Worm (Caenorhabditis elegans) whole organism, early embryonic: ENCODE data around the gene K07D4.6.

Experiments
- B0310.2 ChIP-seq: sonication (generic microtip); optimal IDR thresholded peaks from 2 replicates; lab custom pipeline; 2016; ENCODE audit warnings: mild to moderate bottlenecking, missing genetic modification characterization, missing compliant biosample characterization
- F13C5.2 ChIP-seq: sonication (generic microtip); optimal IDR thresholded peaks from 2 replicates; lab custom pipeline; 2017; ENCODE audit warnings: mild to moderate bottlenecking, missing genetic modification characterization, inconsistent platforms, missing compliant biosample characterization
- aly-1 ChIP-seq: sonication (generic microtip); optimal IDR thresholded peaks from 2 replicates; lab custom pipeline; 2016; ENCODE audit warnings: missing genetic modification characterization, missing compliant biosample characterization
- ama-1 ChIP-seq: fragments of 150-350 bp; optimal IDR thresholded peaks from 2 replicates; lab custom pipeline; 2014
- ceh-13 ChIP-seq: fragments of 200-800 bp; sonication (Bioruptor generic); optimal IDR thresholded peaks from 2 replicates; lab custom pipeline; 2018; ENCODE audit warnings: mild to moderate bottlenecking, missing genetic modification characterization, missing compliant biosample characterization
- ceh-36 ChIP-seq: sonication (generic microtip); optimal IDR thresholded peaks from 2 replicates; lab custom pipeline; 2016; ENCODE audit warnings: missing genetic modification characterization, inconsistent platforms, missing compliant biosample characterization
- ets-7 ChIP-seq: sonication (generic microtip); optimal IDR thresholded peaks from 2 replicates; lab custom pipeline; 2016; ENCODE audit warnings: missing genotype, missing genetic modification characterization, missing compliant biosample characterization
- flt-1 ChIP-seq: fragments of 200-800 bp; sonication (Bioruptor generic); IDR thresholded peaks from 2 replicates; pipeline ENCODE4 v1.3.6; 2022; ENCODE audit warnings: missing genetic modification characterization, missing compliant biosample characterization
- hmbx-1 ChIP-seq: sonication (generic microtip); optimal IDR thresholded peaks from 2 replicates; lab custom pipeline; 2016; ENCODE audit warnings: mild to moderate bottlenecking, missing genetic modification characterization, missing compliant biosample characterization
- hmg-4 ChIP-seq: fragments of 200-800 bp; sonication (Bioruptor generic); optimal IDR thresholded peaks from 2 replicates; lab custom pipeline; 2018; ENCODE audit warnings: mild to moderate bottlenecking, missing genetic modification characterization, missing compliant biosample characterization
- hnd-1 ChIP-seq: sonication (generic microtip); optimal IDR thresholded peaks from 2 replicates; lab custom pipeline; 2016; ENCODE audit warnings: missing genetic modification characterization, missing compliant biosample characterization
- pes-1 ChIP-seq: fragments of 200-800 bp; sonication (Bioruptor generic); IDR thresholded peaks from 2 replicates; pipeline ENCODE4 v1.3.6; 2022; ENCODE audit warnings: missing genetic modification reagents, missing genetic modification characterization, missing compliant biosample characterization
- scrt-1 ChIP-seq: fragments of 200-800 bp; sonication (Bioruptor generic); IDR thresholded peaks from 2 replicates; pipeline ENCODE4 v1.3.6; 2022; ENCODE audit warnings: missing genetic modification characterization, missing compliant biosample characterization
- sea-1 ChIP-seq: fragments of 200-800 bp; sonication (Bioruptor generic); conservative IDR thresholded peaks from 2 replicates; pipeline ENCODE4 v1.3.6; 2022; ENCODE audit warnings: missing genetic modification characterization, missing compliant biosample characterization
- tbx-11 ChIP-seq: fragments of 200-800 bp; sonication (Bioruptor generic); IDR thresholded peaks from 2 replicates; pipeline ENCODE4 v1.3.6; 2022; ENCODE audit warnings: missing genetic modification characterization, missing compliant biosample characterization
- tbx-37 ChIP-seq: fragments of 200-800 bp; sonication (Bioruptor generic); conservative IDR thresholded peaks from 2 replicates; pipeline ENCODE4 v1.3.6; 2022; ENCODE audit warnings: missing genetic modification reagents, missing genetic modification characterization, missing compliant biosample characterization
- tra-4 ChIP-seq: sonication (generic microtip); optimal IDR thresholded peaks from 2 replicates; lab custom pipeline; 2017; ENCODE audit warnings: missing genetic modification characterization, missing compliant biosample characterization

K07D4.6 gene

DNA sequence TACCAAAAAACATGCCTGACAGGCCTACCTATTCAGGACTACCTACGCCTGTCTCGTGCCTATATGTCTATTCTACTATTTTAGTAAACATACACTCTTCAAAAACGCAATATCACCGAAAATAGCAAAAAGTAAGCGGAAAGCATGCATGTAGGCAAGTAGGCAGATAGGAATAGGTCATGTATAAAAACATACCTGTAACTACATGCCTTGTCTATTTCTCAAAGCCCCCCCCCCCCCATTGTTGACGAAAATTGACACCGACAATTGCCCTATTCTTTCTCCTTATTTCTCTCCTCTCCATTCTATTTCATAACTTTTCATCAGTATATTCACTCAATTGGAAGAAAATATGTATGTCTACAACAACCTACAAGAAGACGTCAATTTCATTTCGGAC is 40.3 kb downstream of the K07D4.6 start:
- no peak for TF ChIP-seq tbx-37
- TF ChIP-seq scrt-1 (GFP tag; lab: Robert Waterston, UW), result no peak
- no peak for TF ChIP-seq hmg-4 (GFP tag; lab: Kevin White, UChicago)
- no peak for TF ChIP-seq tra-4
- TF ChIP-seq pes-1 (GFP tag; lab: Robert Waterston, UW), result no peak
- no peak for TF ChIP-seq hmbx-1 (tag; lab: Kevin White, UChicago)
- no peak for TF ChIP-seq ama-1
- no peak for TF ChIP-seq aly-1 (tag; lab: Kevin White, UChicago)
- TF ChIP-seq tbx-11 (GFP tag; lab: Robert Waterston, UW), result no peak
- TF ChIP-seq sea-1 (GFP tag; lab: Robert Waterston, UW), result no peak
- no peak for TF ChIP-seq ets-7 (tag; lab: Kevin White, UChicago)
- TF ChIP-seq hnd-1 (tag; lab: Kevin White, UChicago), result no peak
- no peak for TF ChIP-seq F13C5.2 (tag; lab: Kevin White, UChicago)
- TF ChIP-seq ceh-36 (tag; lab: Kevin White, UChicago), result no peak
- no peak for TF ChIP-seq flt-1
- no peak for TF ChIP-seq ceh-13 (GFP tag; lab: Kevin White, UChicago)
- TF ChIP-seq B0310.2 (tag; lab: Kevin White, UChicago), result no peak

DNA sequence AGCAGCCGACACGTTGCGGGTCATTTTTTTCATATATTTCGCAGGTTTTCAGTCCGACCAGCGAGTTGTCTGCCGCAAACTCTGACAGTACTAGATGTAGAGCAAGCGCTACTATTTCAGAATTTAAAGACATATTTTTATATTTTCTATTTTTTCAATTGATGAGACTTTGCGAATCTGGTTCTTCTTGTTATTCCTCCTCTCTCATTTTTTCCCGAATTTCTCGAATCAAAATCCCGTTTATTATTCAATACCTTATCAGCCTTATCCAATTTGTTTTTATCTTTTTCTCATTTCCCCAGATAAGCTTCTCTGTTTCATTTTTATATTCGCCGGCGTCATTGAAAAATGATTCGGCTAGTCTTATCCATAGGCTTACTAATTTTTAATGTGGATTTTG is 42.6 kb downstream of the K07D4.6 start, which contains the start of gene dos-2:
dos-2 (plus strand) TSS at position 301 of the 400 bp plus-strand sequence.
- TF ChIP-seq pes-1 (GFP tag; lab: Robert Waterston, UW) (no peak), hmbx-1 (tag; lab: Kevin White, UChicago) (no peak)

DNA sequence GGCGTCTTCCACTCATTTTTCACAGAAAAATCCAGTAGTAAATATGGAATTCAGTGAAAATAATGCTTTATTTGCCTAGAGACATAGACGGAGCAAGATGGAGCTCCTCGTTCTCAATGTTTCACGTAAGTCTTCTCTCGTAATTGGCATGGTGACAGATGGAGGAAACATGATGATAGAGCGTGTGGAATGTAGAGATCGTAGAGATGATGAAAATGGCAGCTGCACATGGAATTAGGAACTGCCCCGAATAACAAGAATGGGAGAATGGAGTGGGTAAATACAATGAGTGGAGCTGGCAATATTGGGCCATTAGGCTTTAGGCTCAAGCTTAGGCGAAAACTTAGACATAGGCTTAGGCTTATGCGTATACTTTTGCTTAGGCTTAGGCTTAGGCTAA is 43.6 kb downstream of the K07D4.6 start, which contains the start of gene cank-26:
cank-26 (minus strand) TSS at position 113 of the 400 bp plus-strand sequence.
- no peak for TF ChIP-seq flt-1
- no peak for TF ChIP-seq ets-7 (tag; lab: Kevin White, UChicago)
- TF ChIP-seq hmbx-1 (tag; lab: Kevin White, UChicago), result no peak
- no peak for TF ChIP-seq hnd-1 (tag; lab: Kevin White, UChicago)
- TF ChIP-seq aly-1 (tag; lab: Kevin White, UChicago), result no peak
- TF ChIP-seq B0310.2 (tag; lab: Kevin White, UChicago), result no peak
- no peak for TF ChIP-seq tra-4
- no peak for TF ChIP-seq F13C5.2 (tag; lab: Kevin White, UChicago)
- no peak for TF ChIP-seq sea-1 (GFP tag; lab: Robert Waterston, UW)
- TF ChIP-seq hmg-4 (GFP tag; lab: Kevin White, UChicago), result no peak
- TF ChIP-seq scrt-1 (GFP tag; lab: Robert Waterston, UW), result no peak

DNA sequence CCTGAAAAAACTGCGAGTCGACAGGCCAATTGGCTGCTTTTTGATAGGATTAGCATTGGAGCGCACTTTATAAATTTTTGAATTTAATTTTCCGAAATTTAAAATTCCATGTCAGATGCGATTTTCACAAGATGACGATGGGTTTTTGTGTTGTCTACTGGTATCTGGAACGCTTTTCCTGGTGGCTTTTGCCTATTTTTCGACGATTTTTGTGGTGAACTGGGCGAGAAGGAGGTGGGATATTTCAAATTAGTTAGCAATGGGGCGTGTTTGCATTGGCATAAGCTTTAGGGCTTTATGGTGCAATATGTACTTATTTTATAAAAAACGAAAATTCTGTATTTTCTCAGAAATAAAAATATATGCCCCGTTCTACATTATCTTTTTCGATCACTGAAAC is 46.4 kb downstream of the K07D4.6 start, which contains the start of gene K10G6.9:
K10G6.9 (plus strand) TSS at position 110 of the 400 bp plus-strand sequence.
- TF ChIP-seq ets-7 (tag; lab: Kevin White, UChicago) (no peak), F13C5.2 (tag; lab: Kevin White, UChicago) (no peak), tbx-11 (GFP tag; lab: Robert Waterston, UW) (no peak), pes-1 (GFP tag; lab: Robert Waterston, UW) (no peak), flt-1 (no peak), ceh-13 (GFP tag; lab: Kevin White, UChicago) (no peak), hmg-4 (GFP tag; lab: Kevin White, UChicago) (no peak), hmbx-1 (tag; lab: Kevin White, UChicago) (no peak), sea-1 (GFP tag; lab: Robert Waterston, UW) (no peak), aly-1 (tag; lab: Kevin White, UChicago) (no peak), tbx-37 (no peak), hnd-1 (tag; lab: Kevin White, UChicago) (no peak), scrt-1 (GFP tag; lab: Robert Waterston, UW) (no peak), B0310.2 (tag; lab: Kevin White, UChicago) (no peak)

DNA sequence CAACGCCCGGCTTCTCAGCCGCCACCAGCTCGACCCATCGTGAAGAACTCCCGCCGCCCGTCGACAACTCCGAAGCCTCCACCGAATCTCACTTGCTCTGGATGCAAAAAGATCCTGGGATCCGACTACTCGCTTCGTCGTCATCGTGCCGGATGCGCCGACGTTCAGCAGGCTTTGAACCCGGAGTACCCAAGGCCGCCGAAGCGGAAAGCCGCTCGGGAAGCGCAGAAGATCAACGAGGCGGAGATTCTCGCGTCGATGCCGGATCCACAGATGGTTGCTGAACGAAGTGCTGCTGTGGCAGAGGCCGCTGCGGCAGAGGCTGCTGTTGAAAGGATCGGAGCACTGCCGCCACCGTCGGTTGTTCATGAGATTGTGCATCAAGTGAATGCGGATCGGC is 49.7 kb downstream of the K07D4.6 start:
- TF ChIP-seq scrt-1 (GFP tag; lab: Robert Waterston, UW), result no peak
- no peak for TF ChIP-seq tbx-11 (GFP tag; lab: Robert Waterston, UW)
- no peak for TF ChIP-seq sea-1 (GFP tag; lab: Robert Waterston, UW)
- 0 out of 2 replicates have a peak, but pooled peaks have one; percentile 12 for TF ChIP-seq tbx-37
- TF ChIP-seq flt-1, result no peak
- TF ChIP-seq tra-4, result no peak
- TF ChIP-seq aly-1 (tag; lab: Kevin White, UChicago), result peak; percentile 41

DNA sequence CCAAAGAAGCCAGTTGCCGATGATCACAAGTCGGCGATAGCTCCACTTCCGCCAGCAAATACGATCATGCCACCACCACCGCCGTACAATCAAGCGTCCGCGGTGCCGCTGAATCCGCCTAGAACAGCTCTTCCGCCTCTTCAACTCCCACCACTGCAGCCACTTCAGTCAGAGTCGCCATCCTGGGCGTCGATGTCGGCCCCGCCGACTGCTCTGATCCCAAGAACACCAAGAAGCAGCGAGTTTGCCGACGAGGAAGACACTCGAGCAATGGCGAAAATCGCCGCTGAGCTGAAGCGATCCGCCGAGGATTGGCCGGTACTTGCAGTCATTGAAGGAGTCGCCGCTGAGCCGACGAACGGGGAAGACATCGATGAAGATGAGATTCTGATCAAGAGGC is 50.4 kb downstream of the K07D4.6 start:
- TF ChIP-seq F13C5.2 (tag; lab: Kevin White, UChicago), result no peak
- TF ChIP-seq pes-1 (GFP tag; lab: Robert Waterston, UW), result peak; percentile 39; the same call in 1 of the 2 replicates

DNA sequence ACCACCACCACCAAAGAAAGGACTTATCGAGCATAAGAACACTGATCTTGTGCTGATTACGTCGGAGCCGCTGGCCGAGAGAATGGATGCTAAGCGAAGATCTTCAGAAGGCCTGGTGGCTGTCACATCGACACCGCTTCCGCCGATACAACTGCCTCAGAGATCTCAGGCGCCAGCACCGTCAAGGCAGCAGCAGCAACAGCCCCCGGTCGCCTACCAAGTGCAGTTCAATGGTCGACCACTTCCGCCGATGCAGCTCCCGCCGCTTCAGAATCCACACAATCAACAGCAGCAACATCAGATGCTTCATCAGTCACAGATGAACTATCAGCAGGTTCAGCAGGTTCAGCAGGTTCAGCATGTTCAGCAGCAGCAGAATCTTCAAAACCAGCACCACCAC is 51.5 kb downstream of the K07D4.6 start:
- TF ChIP-seq tbx-11 (GFP tag; lab: Robert Waterston, UW), result no peak
- TF ChIP-seq pes-1 (GFP tag; lab: Robert Waterston, UW), result no peak
- no peak for TF ChIP-seq tra-4
- TF ChIP-seq hnd-1 (tag; lab: Kevin White, UChicago), result no peak
- TF ChIP-seq tbx-37, result no peak
- TF ChIP-seq flt-1, result no peak
- no peak for TF ChIP-seq hmg-4 (GFP tag; lab: Kevin White, UChicago)
- no peak for TF ChIP-seq sea-1 (GFP tag; lab: Robert Waterston, UW)
- TF ChIP-seq ceh-36 (tag; lab: Kevin White, UChicago), result no peak
- TF ChIP-seq ets-7 (tag; lab: Kevin White, UChicago), result no peak
- no peak for TF ChIP-seq B0310.2 (tag; lab: Kevin White, UChicago)
- TF ChIP-seq scrt-1 (GFP tag; lab: Robert Waterston, UW), result no peak
- no peak for TF ChIP-seq hmbx-1 (tag; lab: Kevin White, UChicago)
